Worm (Caenorhabditis elegans) whole organism, mixed stage, embryonic: Measurements from ENCODE around the gene cone-1.
A peak's percentile ranks its signal among the peaks of the same experiment; 100 is the strongest.
"Not testable (repeated sequence)": the region's sequence is repeated elsewhere in the genome, so short reads cannot be mapped to it uniquely, and the experiment has no call there.

Experiments used
- M03D4.4 ChIP-seq: sonication (generic microtip); optimal IDR thresholded peaks from 2 replicates; lab custom pipeline; 2017; ENCODE audit warnings: mild to moderate bottlenecking, missing genetic modification characterization, missing compliant biosample characterization
- bed-3 ChIP-seq: fragments of 200-800 bp; sonication (Bioruptor generic); optimal IDR thresholded peaks from 3 replicates; lab custom pipeline; 2018; ENCODE audit warnings: mild to moderate bottlenecking, missing genetic modification characterization, moderate library complexity, missing compliant biosample characterization
- blmp-1 ChIP-seq: fragments of 150-350 bp; optimal IDR thresholded peaks from 2 replicates; lab custom pipeline; 2014; ENCODE audit warnings: missing biosample characterization, missing genetic modification characterization
- ceh-39 ChIP-seq: fragments of 150-350 bp; optimal IDR thresholded peaks from 2 replicates; lab custom pipeline; 2014; ENCODE audit warnings: missing biosample characterization, missing genetic modification characterization
- ceh-43 ChIP-seq: fragments of 200-800 bp; sonication (Bioruptor generic); optimal IDR thresholded peaks from 2 replicates; lab custom pipeline; 2018; ENCODE audit warnings: mild to moderate bottlenecking, missing genetic modification characterization, moderate library complexity, missing compliant biosample characterization
- ceh-83 ChIP-seq: fragments of 200-800 bp; sonication (Bioruptor generic); optimal IDR thresholded peaks from 2 replicates; lab custom pipeline; 2018; ENCODE audit warnings: mild to moderate bottlenecking, missing genetic modification characterization, missing compliant biosample characterization
- cnd-1 ChIP-seq: fragments of 200-800 bp; sonication (Bioruptor generic); optimal IDR thresholded peaks from 2 replicates; lab custom pipeline; 2018; ENCODE audit warnings: mild to moderate bottlenecking, missing genetic modification characterization, missing compliant biosample characterization
- elt-1 ChIP-seq: sonication (generic microtip); optimal IDR thresholded peaks from 2 replicates; lab custom pipeline; 2017; ENCODE audit warnings: missing genetic modification characterization, mild to moderate bottlenecking, missing compliant biosample characterization, antibody characterized with exemption, moderate library complexity, borderline replicate concordance; ENCODE audit not compliant: insufficient read depth
- flh-1 ChIP-seq: fragments of 200-800 bp; sonication (Bioruptor generic); optimal IDR thresholded peaks from 2 replicates; lab custom pipeline; 2018; ENCODE audit warnings: mild to moderate bottlenecking, missing genetic modification characterization, moderate library complexity, missing compliant biosample characterization
- ham-2 ChIP-seq: fragments of 200-800 bp; sonication (Bioruptor generic); optimal IDR thresholded peaks from 2 replicates; lab custom pipeline; 2018; ENCODE audit warnings: mild to moderate bottlenecking, missing genetic modification characterization, missing compliant biosample characterization
- hlh-1 ChIP-seq: fragments of 150-350 bp; optimal IDR thresholded peaks from 2 replicates; lab custom pipeline; 2014; ENCODE audit warnings: missing biosample characterization, missing genetic modification reagents, missing genetic modification characterization
- lin-13 ChIP-seq: fragments of 150-350 bp; optimal IDR thresholded peaks from 2 replicates; lab custom pipeline; 2014; ENCODE audit warnings: missing biosample characterization, missing genetic modification characterization
- lin-32 ChIP-seq: fragments of 200-800 bp; sonication (Bioruptor generic); optimal IDR thresholded peaks from 2 replicates; lab custom pipeline; 2018; ENCODE audit warnings: mild to moderate bottlenecking, missing genetic modification characterization, missing compliant biosample characterization
- mab-5 ChIP-seq: fragments of 150-350 bp; optimal IDR thresholded peaks from 2 replicates; lab custom pipeline; 2014; ENCODE audit warnings: missing biosample characterization, missing genetic modification characterization
- mep-1 ChIP-seq: fragments of 150-350 bp; optimal IDR thresholded peaks from 2 replicates; lab custom pipeline; 2017; ENCODE audit warnings: missing biosample characterization, missing genetic modification reagents, missing genetic modification characterization, inconsistent platforms
- mls-2 ChIP-seq: sonication (generic microtip); optimal IDR thresholded peaks from 2 replicates; lab custom pipeline; 2016; ENCODE audit warnings: mild to moderate bottlenecking, missing genetic modification characterization, moderate library complexity, missing compliant biosample characterization
- nhr-12 ChIP-seq: fragments of 150-350 bp; optimal IDR thresholded peaks from 2 replicates; lab custom pipeline; 2014; ENCODE audit warnings: missing biosample characterization, missing genetic modification characterization
- nhr-2 ChIP-seq: fragments of 150-350 bp; optimal IDR thresholded peaks from 2 replicates; lab custom pipeline; 2014; ENCODE audit warnings: missing biosample characterization, missing genetic modification characterization
- nhr-237 ChIP-seq: fragments of 150-350 bp; optimal IDR thresholded peaks from 2 replicates; lab custom pipeline; 2014; ENCODE audit warnings: missing biosample characterization, missing genetic modification characterization
- nhr-28 ChIP-seq: fragments of 150-350 bp; optimal IDR thresholded peaks from 2 replicates; lab custom pipeline; 2014; ENCODE audit warnings: missing biosample characterization, missing genetic modification characterization
- nhr-76 ChIP-seq: sonication (generic microtip); optimal IDR thresholded peaks from 2 replicates; lab custom pipeline; 2017; ENCODE audit warnings: missing biosample characterization, missing genetic modification characterization
- pha-4 ChIP-seq: fragments of 150-350 bp; optimal IDR thresholded peaks from 2 replicates; lab custom pipeline; 2018; ENCODE audit warnings: missing biosample characterization, missing genetic modification reagents, missing genetic modification characterization
- sem-2 ChIP-seq: fragments of 200-800 bp; sonication (Bioruptor generic); optimal IDR thresholded peaks from 2 replicates; lab custom pipeline; 2018; ENCODE audit warnings: mild to moderate bottlenecking, missing genetic modification characterization, missing compliant biosample characterization
- snpc-4 ChIP-seq: fragments of 150-350 bp; optimal IDR thresholded peaks from 2 replicates; lab custom pipeline; 2014; ENCODE audit warnings: missing biosample characterization, missing genetic modification characterization
- sptf-1 ChIP-seq: sonication (generic microtip); optimal IDR thresholded peaks from 2 replicates; lab custom pipeline; 2017; ENCODE audit warnings: mild to moderate bottlenecking, missing genetic modification characterization, moderate library complexity, missing compliant biosample characterization
- tbx-8 ChIP-seq: fragments of 200-800 bp; sonication (Bioruptor generic); optimal IDR thresholded peaks from 2 replicates; lab custom pipeline; 2018; ENCODE audit warnings: mild to moderate bottlenecking, missing genetic modification characterization, moderate library complexity, missing compliant biosample characterization
- unc-120 ChIP-seq: sonication (generic microtip); optimal IDR thresholded peaks from 2 replicates; lab custom pipeline; 2017; ENCODE audit warnings: missing genetic modification characterization, missing compliant biosample characterization; ENCODE audit not compliant: poor library complexity, severe bottlenecking
- unc-39 ChIP-seq: fragments of 150-350 bp; optimal IDR thresholded peaks from 2 replicates; lab custom pipeline; 2014; ENCODE audit warnings: missing biosample characterization, missing genetic modification characterization
- unc-62 ChIP-seq: fragments of 150-350 bp; optimal IDR thresholded peaks from 2 replicates; lab custom pipeline; 2014; ENCODE audit warnings: missing biosample characterization, missing genetic modification reagents, missing genetic modification characterization
- zip-8 ChIP-seq: fragments of 150-350 bp; optimal IDR thresholded peaks from 2 replicates; lab custom pipeline; 2014; ENCODE audit warnings: missing biosample characterization, missing genetic modification characterization
- ztf-11 ChIP-seq: fragments of 150-350 bp; optimal IDR thresholded peaks from 2 replicates; lab custom pipeline; 2014; ENCODE audit warnings: missing biosample characterization, missing genetic modification characterization

The cone-1 gene

DNA sequence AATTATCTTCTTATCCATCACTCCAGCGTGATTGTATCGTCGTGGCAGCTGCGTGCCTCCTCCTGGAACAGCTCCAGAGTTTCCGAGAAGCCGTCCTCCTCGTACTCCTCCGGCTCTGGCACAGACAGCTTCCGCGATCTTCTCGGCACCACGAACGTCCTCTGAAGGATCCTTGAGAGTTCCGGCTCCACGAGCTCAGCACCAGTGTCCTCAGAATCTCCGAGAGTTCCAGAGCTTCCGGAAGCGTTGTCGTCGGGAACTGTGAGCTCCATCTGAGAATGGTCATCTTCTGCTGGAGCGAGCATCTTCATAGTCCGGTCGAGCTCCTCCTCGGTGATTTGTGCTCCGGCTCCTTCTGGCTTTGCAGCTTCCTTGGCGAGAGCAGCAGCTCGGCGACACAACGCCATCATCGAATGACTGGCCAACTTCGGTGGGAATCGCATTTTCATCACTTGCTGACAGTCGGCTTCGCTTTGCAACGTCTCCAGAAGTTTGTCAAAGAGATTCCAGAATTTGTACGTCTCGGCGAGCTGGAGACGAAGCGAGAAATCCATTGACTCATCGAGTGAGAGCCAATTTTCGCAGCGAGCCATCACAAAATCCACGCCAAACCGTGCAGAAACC lies 32.7 kb downstream of the cone-1 start:
- TF ChIP-seq nhr-2 (no peak), lin-32 (GFP tag; lab: Kevin White, UChicago) (no peak), nhr-12 (tag; lab: Kevin White, UChicago) (no peak), M03D4.4 (tag; lab: Kevin White, UChicago) (no peak), unc-120 (tag; lab: Kevin White, UChicago) (no peak), ham-2 (GFP tag; lab: Kevin White, UChicago) (no peak), unc-62 (GFP tag; lab: Kevin White, UChicago) (no peak), flh-1 (GFP tag; lab: Kevin White, UChicago) (no peak), lin-13 (tag; lab: Kevin White, UChicago) (no peak), ceh-43 (no peak)

DNA sequence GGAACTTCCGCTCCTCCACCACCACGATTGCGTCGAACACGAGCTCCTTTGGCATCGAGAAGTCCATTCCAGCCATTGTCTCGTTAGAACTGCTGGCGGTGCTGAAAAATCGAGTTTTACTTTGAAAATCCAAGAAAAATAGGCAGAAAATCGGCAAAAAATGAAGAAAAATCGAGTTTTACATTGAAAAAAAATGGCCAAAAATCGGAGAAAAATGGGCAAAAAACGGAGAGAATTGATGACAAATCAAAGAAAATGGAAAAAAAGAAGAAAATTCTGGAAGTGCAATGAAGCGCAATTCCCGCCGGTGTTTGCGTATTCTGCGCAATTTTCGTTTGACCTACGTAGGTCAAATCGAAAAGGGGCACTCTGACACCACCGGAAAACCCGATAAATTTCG lies 33.5 kb downstream of the cone-1 start, which contains the start of gene Y54F10AM.11:
Y54F10AM.11 (minus strand) TSS at position 101 of the 400 bp plus-strand sequence.
- TF ChIP-seq blmp-1 (tag; lab: Kevin White, UChicago); lin-13 (tag; lab: Kevin White, UChicago); sem-2: not testable (repeated sequence)

DNA sequence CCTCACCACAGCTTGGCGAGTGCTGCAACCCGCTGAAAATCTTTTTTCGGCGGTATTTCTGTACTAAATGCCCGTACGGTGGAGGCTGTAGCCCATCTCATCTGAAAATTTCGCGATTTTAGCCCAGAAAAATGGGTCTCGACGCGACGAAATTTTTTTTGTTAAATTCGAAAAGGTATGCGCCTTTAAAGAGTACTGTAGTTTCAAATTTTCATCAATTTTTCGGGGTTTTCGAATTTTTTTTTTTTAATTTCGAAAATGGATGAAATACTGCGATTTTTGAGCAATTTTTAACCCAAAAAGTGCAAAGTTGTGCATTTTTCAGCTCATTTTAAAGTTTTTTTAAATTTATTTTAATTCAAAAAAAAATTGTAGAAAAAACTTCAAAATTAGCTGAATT lies 41.0 kb downstream of the cone-1 start, which contains the start of gene Y54F10AR.2:
Y54F10AR.2 (minus strand) TSS at position 101 of the 400 bp plus-strand sequence.
- TF ChIP-seq tbx-8, result no peak
- TF ChIP-seq sem-2, result no peak
- no peak for TF ChIP-seq cnd-1 (tag; lab: Kevin White, UChicago)
- TF ChIP-seq, all 35 proteins: peak for 0

DNA sequence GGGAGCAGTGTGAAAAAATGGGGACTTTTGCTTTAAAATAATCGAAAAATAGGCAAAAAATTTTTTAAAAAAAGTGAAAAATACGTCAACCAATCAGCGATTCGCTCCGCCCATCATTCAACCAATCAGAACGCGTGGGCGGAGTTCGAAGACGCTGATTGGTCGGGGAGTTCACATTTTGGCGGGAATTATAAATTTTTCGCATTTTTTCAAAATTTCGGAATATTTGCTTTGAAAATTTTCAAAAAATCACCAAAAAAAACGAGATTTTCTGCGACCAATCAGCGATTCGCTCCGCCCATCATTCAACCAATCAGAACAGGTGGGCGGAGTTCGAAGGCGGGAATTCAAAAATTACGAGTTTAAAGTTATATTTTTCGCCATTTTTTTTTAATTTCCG lies 42.0 kb downstream of the cone-1 start:
- TF ChIP-seq unc-62 (GFP tag; lab: Kevin White, UChicago) (no peak), ztf-11 (tag; lab: Kevin White, UChicago) (no peak), ceh-83 (GFP tag; lab: Kevin White, UChicago) (no peak), mls-2 (no peak), unc-39 (tag; lab: Kevin White, UChicago) (no peak), nhr-28 (tag; lab: Kevin White, UChicago) (no peak), M03D4.4 (tag; lab: Kevin White, UChicago) (no peak), elt-1 (tag; lab: Kevin White, UChicago) (no peak)
- TF ChIP-seq, all 35 proteins: peak for 0

DNA sequence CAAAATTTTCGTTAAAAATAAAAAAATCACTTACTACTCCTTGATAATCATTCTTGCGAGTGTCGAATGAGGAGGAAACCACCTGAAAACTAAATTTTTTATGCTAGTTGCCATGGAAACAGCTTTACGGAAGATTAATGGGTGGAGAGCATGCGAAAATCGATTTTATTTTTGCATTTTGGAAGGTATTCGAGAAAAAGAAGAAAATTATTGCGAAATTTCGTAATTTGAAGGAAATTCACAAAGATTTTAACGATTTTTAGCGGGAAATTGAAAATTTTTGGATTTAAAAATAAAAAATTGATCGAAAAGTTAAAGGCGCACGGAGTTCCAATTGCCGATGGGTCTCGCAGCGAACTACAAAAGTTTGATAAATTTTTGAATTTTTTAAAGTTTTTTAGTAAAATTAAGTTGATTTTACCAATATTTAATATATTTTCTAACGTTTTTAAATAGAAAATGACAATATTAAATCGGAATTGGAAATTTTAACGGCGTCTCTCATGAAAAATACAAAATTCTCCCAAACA lies 45.3 kb downstream of the cone-1 start, which contains the start of gene Y54F10AR.1:
Y54F10AR.1 (minus strand) TSS at position 51 of the 530 bp plus-strand sequence.
- no peak for TF ChIP-seq unc-62 (GFP tag; lab: Kevin White, UChicago)
- TF ChIP-seq mls-2, result no peak
- no peak for TF ChIP-seq sem-2
- TF ChIP-seq mab-5 (tag; lab: Kevin White, UChicago), result no peak
- no peak for TF ChIP-seq mep-1 (tag; lab: Kevin White, UChicago)
- no peak for TF ChIP-seq lin-32 (GFP tag; lab: Kevin White, UChicago)
- TF ChIP-seq ceh-43, result no peak
- no peak for TF ChIP-seq ztf-11 (tag; lab: Kevin White, UChicago)
- TF ChIP-seq nhr-28 (tag; lab: Kevin White, UChicago), result no peak
- TF ChIP-seq nhr-237 (tag; lab: Kevin White, UChicago), result no peak
- no peak for TF ChIP-seq hlh-1 (tag; lab: Kevin White, UChicago)
- TF ChIP-seq ceh-83 (GFP tag; lab: Kevin White, UChicago), result no peak

DNA sequence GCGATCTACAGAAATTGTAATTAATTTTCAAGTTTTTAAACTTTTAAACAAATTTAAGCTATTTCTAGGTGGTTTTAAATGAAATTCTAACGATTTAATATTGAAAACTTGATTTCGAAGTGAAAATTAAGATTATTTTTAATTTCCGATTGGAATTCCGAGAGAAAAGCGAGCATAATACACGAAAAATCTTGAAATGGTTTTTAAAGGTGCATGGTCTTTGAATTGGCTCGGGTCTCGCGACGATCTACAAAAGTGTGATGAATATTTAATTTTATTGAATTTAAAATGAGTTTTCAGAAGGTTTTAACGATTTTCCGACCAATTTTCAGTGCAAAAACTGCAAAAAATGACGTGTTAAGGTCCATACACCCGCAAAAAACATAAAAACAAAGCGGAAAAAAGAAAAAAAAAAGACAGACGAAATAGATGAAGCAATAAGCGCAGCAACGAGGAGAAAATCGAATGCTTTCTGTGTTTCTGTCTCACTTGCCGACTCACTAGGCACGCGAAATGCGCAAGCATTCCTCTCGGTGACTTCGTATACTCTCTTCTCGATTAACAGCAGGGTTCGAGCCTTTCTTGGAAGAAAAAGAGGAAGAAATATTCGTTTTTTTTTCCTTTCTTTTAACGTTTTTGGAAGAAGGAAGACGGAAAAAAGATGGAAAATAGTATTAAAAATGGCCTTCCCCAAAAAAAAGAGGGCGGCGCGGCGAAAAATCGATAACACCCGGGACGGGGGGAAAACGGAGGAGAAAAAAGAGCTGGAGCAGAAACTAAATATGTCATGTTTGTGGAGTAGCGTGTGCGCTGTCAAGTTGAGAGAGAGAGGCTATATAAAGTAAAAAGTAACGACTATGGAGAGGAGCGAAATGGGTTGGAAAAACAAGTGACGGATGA lies 46.2 kb downstream of the cone-1 start:
- peak; percentile 43 for TF ChIP-seq mep-1 (tag; lab: Kevin White, UChicago)
- TF ChIP-seq nhr-12 (tag; lab: Kevin White, UChicago), result no peak
- peak; percentile 75 for TF ChIP-seq sptf-1 (tag; lab: Kevin White, UChicago)
- TF ChIP-seq flh-1 (GFP tag; lab: Kevin White, UChicago), result no peak
- peak; percentile 69 for TF ChIP-seq ham-2 (GFP tag; lab: Kevin White, UChicago)
- TF ChIP-seq unc-39 (tag; lab: Kevin White, UChicago), result no peak
- peak; percentile 48 for TF ChIP-seq unc-120 (tag; lab: Kevin White, UChicago)
- no peak for TF ChIP-seq tbx-8
- peak; percentile 19 for TF ChIP-seq M03D4.4 (tag; lab: Kevin White, UChicago)
- no peak for TF ChIP-seq blmp-1 (tag; lab: Kevin White, UChicago)
- peak; percentile 7 for TF ChIP-seq hlh-1 (tag; lab: Kevin White, UChicago)
- TF ChIP-seq unc-62 (GFP tag; lab: Kevin White, UChicago), result no peak
- TF ChIP-seq cnd-1 (tag; lab: Kevin White, UChicago), result no peak
- no peak for TF ChIP-seq mab-5 (tag; lab: Kevin White, UChicago)
- no peak for TF ChIP-seq nhr-76 (tag; lab: Kevin White, UChicago)
- no peak for TF ChIP-seq pha-4 (tag; lab: Kevin White, UChicago)
- no peak for TF ChIP-seq sem-2
- no peak for TF ChIP-seq snpc-4 (tag; lab: Kevin White, UChicago)
- TF ChIP-seq mls-2, result peak; percentile 41
- no peak for TF ChIP-seq bed-3 (GFP tag; lab: Kevin White, UChicago)
- TF ChIP-seq ztf-11 (tag; lab: Kevin White, UChicago), result no peak
- peak; percentile 2 for TF ChIP-seq lin-32 (GFP tag; lab: Kevin White, UChicago)
- no peak for TF ChIP-seq zip-8 (tag; lab: Kevin White, UChicago)
- peak; percentile 14 for TF ChIP-seq lin-13 (tag; lab: Kevin White, UChicago)
- TF ChIP-seq elt-1 (tag; lab: Kevin White, UChicago), result no peak
- TF ChIP-seq ceh-39 (tag; lab: Kevin White, UChicago), result no peak
- peak; percentile 5 for TF ChIP-seq ceh-43
- no peak for TF ChIP-seq nhr-28 (tag; lab: Kevin White, UChicago)
